4 worm cellular contexts compared by ENCODE assay signal in the genomic region with DNA sequence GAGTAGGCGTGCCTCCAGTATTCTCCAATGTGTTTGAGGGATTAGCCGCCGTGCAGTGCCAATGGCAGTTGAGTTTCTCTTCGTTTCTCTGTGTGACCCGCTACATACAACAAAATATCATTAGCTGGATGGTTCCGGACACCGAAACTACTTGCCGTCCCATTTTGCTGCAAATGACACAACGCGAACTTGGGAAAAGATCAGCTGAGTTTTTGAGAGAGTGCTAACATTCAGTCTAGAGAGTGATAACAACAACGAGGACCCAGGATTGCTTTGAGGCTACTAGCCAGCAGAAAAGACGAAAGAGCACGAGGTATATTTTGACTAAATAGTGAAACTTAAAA.
TF ChIP-seq lines count a peak whose summit lies in the region.

No protein-coding gene starts in this region.

TF ChIP-seq in whole organism, L4 larva, 104 proteins besides CTCF, POLR2A, EP300 and RAD21:
- no peak for TF ChIP-seq nhr-77 (tag; optimal IDR thresholded peaks at IDR 0.05; lab: Kevin White, UChicago)
- peak; percentile 75 for TF ChIP-seq aha-1 (tag; lab: Kevin White, UChicago)
- TF ChIP-seq unc-62 (GFP tag; optimal IDR thresholded peaks at IDR 0.05 in 1 of 2; lab: Kevin White, UChicago): no peak
- TF ChIP-seq unc-62 (tag; optimal IDR thresholded peaks at IDR 0.05; lab: Kevin White, UChicago): no peak
- 0 out of 2 replicates have a peak, but pooled peaks have one; percentile 27 for TF ChIP-seq hmg-1.1 (GFP tag; IDR thresholded peaks at IDR 0.05; lab: Robert Waterston, UW)

TF ChIP-seq in whole organism, early embryonic, 17 proteins besides CTCF, POLR2A, EP300 and RAD21:
- TF ChIP-seq ceh-36 (tag; optimal IDR thresholded peaks at IDR 0.05; lab: Kevin White, UChicago): peak; percentile 44
- TF ChIP-seq tbx-11 (GFP tag; IDR thresholded peaks at IDR 0.05; lab: Robert Waterston, UW): no peak

TF ChIP-seq in whole organism, late embryonic, 69 proteins besides CTCF, POLR2A, EP300 and RAD21:
- TF ChIP-seq lin-11 (tag; optimal IDR thresholded peaks at IDR 0.05; lab: Kevin White, UChicago) (no peak), ceh-18 (tag; optimal IDR thresholded peaks at IDR 0.05; lab: Kevin White, UChicago) (no peak), ceh-6 (GFP tag; optimal IDR thresholded peaks at IDR 0.05; lab: Kevin White, UChicago) (peak; percentile 1)

TF ChIP-seq in whole organism, young adult, 124 proteins besides CTCF, POLR2A, EP300 and RAD21:
- TF ChIP-seq attf-3 (GFP tag; conservative IDR thresholded peaks at IDR 0.05; lab: Robert Waterston, UW) (no peak), F49E8.2 (tag; optimal IDR thresholded peaks at IDR 0.05; lab: Kevin White, UChicago; ENCODE audit: insufficient read depth) (no peak), K11D2.4 (GFP tag; IDR thresholded peaks at IDR 0.05; lab: Robert Waterston, UW) (no peak), Y79H2A.3 (GFP tag; conservative IDR thresholded peaks at IDR 0.05; lab: Robert Waterston, UW) (no peak), Y56A3A.18 (GFP tag; IDR thresholded peaks at IDR 0.05; lab: Robert Waterston, UW) (no peak), rcor-1 (GFP tag; IDR thresholded peaks at IDR 0.05; lab: Robert Waterston, UW) (no peak), madf-6 (GFP tag; IDR thresholded peaks at IDR 0.05; lab: Robert Waterston, UW) (0 out of 2 replicates have a peak, but pooled peaks have one; percentile 21), Y95B8A.8 (GFP tag; IDR thresholded peaks at IDR 0.05; lab: Robert Waterston, UW) (no peak), ceh-27 (GFP tag; optimal IDR thresholded peaks at IDR 0.05; lab: Kevin White, UChicago) (no peak), K12H6.12 (tag; optimal IDR thresholded peaks at IDR 0.05; lab: Kevin White, UChicago) (no peak), Y67H2A.10 (GFP tag; conservative IDR thresholded peaks at IDR 0.05; lab: Robert Waterston, UW) (no peak), madf-3 (GFP tag; IDR thresholded peaks at IDR 0.05; lab: Robert Waterston, UW) (0 out of 2 replicates have a peak, but pooled peaks have one; percentile 47), hmg-1.2 (GFP tag; IDR thresholded peaks at IDR 0.05; lab: Robert Waterston, UW) (no peak), unc-62 (GFP tag; optimal IDR thresholded peaks at IDR 0.05; lab: Kevin White, UChicago) (no peak)
